Worm (Caenorhabditis elegans) whole organism, young adult: ENCODE data around the gene B0238.15.

Source experiments
- cebp-1 ChIP-seq, 2 experiments: fragments of 200-800 bp in 1 of 2; sonication (Bioruptor generic) in 1 of 2; sonication (generic microtip) in 1 of 2; IDR thresholded peaks in 1 of 2; optimal IDR thresholded peaks in 1 of 2; 2 replicates each; pipeline versions ENCODE4 v1.3.6 to Lab custom; 2017 to 2022; ENCODE audit warnings: missing compliant biosample characterization in 2 of 2, missing genetic modification characterization in 2 of 2, mild to moderate bottlenecking in 1 of 2, missing genetic modification reagents in 1 of 2, moderate library complexity in 1 of 2
- die-1 ChIP-seq: sonication (generic microtip); optimal IDR thresholded peaks from 2 replicates; lab custom pipeline; 2016; ENCODE audit warnings: missing genotype, mild to moderate bottlenecking, missing genetic modification characterization, missing compliant biosample characterization
- ets-4 ChIP-seq: fragments of 200-800 bp; sonication (Bioruptor generic); optimal IDR thresholded peaks from 2 replicates; lab custom pipeline; 2018; ENCODE audit warnings: mild to moderate bottlenecking, missing genetic modification characterization, missing compliant biosample characterization
- snpc-4 ChIP-seq, 5 experiments: fragments of 150-350 bp in 1 of 5; sonication (generic microtip) in 4 of 5; optimal IDR thresholded peaks; 2 replicates each; lab custom pipeline; 2014 to 2018; ENCODE audit warnings: missing genetic modification characterization in 5 of 5, missing biosample characterization in 3 of 5, antibody characterized with exemption in 2 of 5, mild to moderate bottlenecking in 2 of 5, missing compliant biosample characterization in 2 of 5, missing genotype in 2 of 5, moderate library complexity in 2 of 5, missing genetic modification reagents in 1 of 5
- unc-62 ChIP-seq: fragments of 150-350 bp; optimal IDR thresholded peaks from 2 replicates; lab custom pipeline; 2014; ENCODE audit warnings: missing biosample characterization, missing genetic modification reagents, missing genetic modification characterization

- TF ChIP-seq cebp-1 (GFP tag; IDR thresholded peaks at IDR 0.05; lab: Robert Waterston, UW): no peak
- TF ChIP-seq cebp-1 (tag; optimal IDR thresholded peaks at IDR 0.05; lab: Kevin White, UChicago): peak; percentile 36
- TF ChIP-seq die-1 (tag; lab: Kevin White, UChicago): no peak
- no peak for TF ChIP-seq snpc-4 (GFP tag; optimal IDR thresholded peaks at IDR 0.05; lab: Kevin White, UChicago)
- TF ChIP-seq snpc-4 (tag; optimal IDR thresholded peaks at IDR 0.05; lab: Kevin White, UChicago): no peak
- no peak for TF ChIP-seq ets-4 (GFP tag; lab: Kevin White, UChicago)
- no peak for TF ChIP-seq unc-62 (GFP tag; lab: Kevin White, UChicago)
These were observed 35.0 kb downstream of the B0238.15 start for ce11 chrV:5274974-5275373.
